Worm (Caenorhabditis elegans): ENCODE measurements around the gene fbxa-167.

ce11 chrII:13630690-13631089 lies 10.6 kb upstream of the fbxa-167 start, which contains the start of the genes gst-17 and gst-18:
- TF ChIP-seq mab-5 (tag; optimal IDR thresholded peaks at IDR 0.05) = no peak
- no peak for TF ChIP-seq sptf-1 (tag; optimal IDR thresholded peaks at IDR 0.05)
- TF ChIP-seq ztf-11 (tag; optimal IDR thresholded peaks at IDR 0.05) = no peak
- TF ChIP-seq ces-1 (GFP tag; optimal IDR thresholded peaks at IDR 0.05) = no peak
- TF ChIP-seq nhr-237 (tag; optimal IDR thresholded peaks at IDR 0.05) = no peak
- TF ChIP-seq lin-13 (tag; optimal IDR thresholded peaks at IDR 0.05) = no peak
- TF ChIP-seq elt-3 (tag; optimal IDR thresholded peaks at IDR 0.05) = no peak

Measured in whole organism, mixed stage, embryonic.